Worm (Caenorhabditis elegans): ENCODE data around the gene T05C12.11.

DNA sequence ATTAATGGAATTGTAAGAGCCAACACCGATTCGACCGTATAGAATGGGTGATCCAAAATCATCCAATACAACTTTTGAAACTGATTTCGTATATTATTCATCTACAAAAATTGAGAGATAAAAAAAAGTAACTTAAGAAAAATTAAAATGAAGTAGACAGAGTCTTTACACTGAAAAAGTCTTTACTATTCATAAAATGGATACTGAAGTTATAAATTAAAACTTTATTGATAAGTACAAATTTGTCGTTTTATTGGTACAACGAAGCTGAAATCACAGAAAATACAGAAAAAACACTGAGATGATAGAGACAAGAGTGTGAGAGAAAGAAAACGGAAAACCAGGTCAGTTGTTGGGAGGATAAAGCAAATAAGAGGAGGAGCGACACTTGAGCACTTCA lies 44.1 kb upstream of the T05C12.11 start, which contains the start of gene M110.10:
- no peak for TF ChIP-seq rec-8 (tag; optimal IDR thresholded peaks at IDR 0.05)
- TF ChIP-seq unc-130 (GFP tag; optimal IDR thresholded peaks at IDR 0.05), result no peak
- no peak for TF ChIP-seq ama-1 (optimal IDR thresholded peaks at IDR 0.05)
- TF ChIP-seq ama-1 (GFP tag; optimal IDR thresholded peaks at IDR 0.05), result no peak
- TF ChIP-seq gei-17 (GFP tag; optimal IDR thresholded peaks at IDR 0.05), result no peak
- no peak for TF ChIP-seq madf-8 (GFP tag; conservative IDR thresholded peaks at IDR 0.05)
- no peak for TF ChIP-seq nfya-1 (tag; optimal IDR thresholded peaks at IDR 0.05; ENCODE audit: borderline replicate concordance, insufficient read depth)
- TF ChIP-seq B0035.1 (tag; optimal IDR thresholded peaks at IDR 0.05), result no peak
- no peak for TF ChIP-seq bed-2 (GFP tag; IDR thresholded peaks at IDR 0.05)
